Fruit fly (Drosophila melanogaster) whole organism, embryonic: ENCODE measurements around the gene Scgalpha.

ENCODE experiments used
- Awh ChIP-seq: fragments of 200-800 bp; sonication (Bioruptor generic); IDR thresholded peaks from 2 replicates; pipeline ENCODE4, ENCODE4 v1.3.6; 2022; ENCODE audit warnings: missing biosample characterization, missing genetic modification characterization
- Bdp1 ChIP-seq: fragments of 200-800 bp; sonication (Bioruptor generic); optimal IDR thresholded peaks from 3 replicates; lab custom pipeline; 2016; ENCODE audit warnings: missing biosample characterization, missing genetic modification characterization
- C15 ChIP-seq: fragments of 200-800 bp; sonication (Bioruptor generic); IDR thresholded peaks from 3 replicates; pipeline ENCODE4 v1.3.6; 2022; ENCODE audit warnings: missing biosample characterization, missing genetic modification characterization
- CG10209 ChIP-seq: fragments of 200-800 bp; sonication (Bioruptor generic); optimal IDR thresholded peaks from 3 replicates; lab custom pipeline; 2017; ENCODE audit warnings: missing biosample characterization, mild to moderate bottlenecking, missing genetic modification characterization, missing genetic modification reagents
- CG10565 ChIP-seq: fragments of 200-800 bp; sonication (Bioruptor generic); optimal IDR thresholded peaks from 3 replicates; lab custom pipeline; 2016; ENCODE audit warnings: missing biosample characterization, mild to moderate bottlenecking, missing genetic modification characterization
- CG12219 ChIP-seq: fragments of 200-800 bp; sonication (Bioruptor generic); optimal IDR thresholded peaks from 3 replicates; lab custom pipeline; 2018; ENCODE audit warnings: missing biosample characterization, mild to moderate bottlenecking, missing genetic modification characterization
- CG12236 ChIP-seq: fragments of 200-800 bp; sonication (Bioruptor generic); optimal IDR thresholded peaks from 2 replicates; lab custom pipeline; 2016; ENCODE audit warnings: missing biosample characterization, missing genetic modification characterization
- CG13775 ChIP-seq: fragments of 200-800 bp; sonication (Bioruptor generic); optimal IDR thresholded peaks from 3 replicates; lab custom pipeline; 2017; ENCODE audit warnings: missing biosample characterization, mild to moderate bottlenecking, missing genetic modification characterization
- CG15269 ChIP-seq: fragments of 200-800 bp; sonication (Bioruptor generic); optimal IDR thresholded peaks from 2 replicates; lab custom pipeline; 2018; ENCODE audit warnings: missing biosample characterization, mild to moderate bottlenecking, missing genetic modification characterization, moderate library complexity
- CG1529 ChIP-seq: fragments of 200-800 bp; sonication (Bioruptor generic); optimal IDR thresholded peaks from 3 replicates; lab custom pipeline; 2018; ENCODE audit warnings: missing biosample characterization, missing genetic modification characterization
- CG2199 ChIP-seq: fragments of 200-800 bp; sonication (Bioruptor generic); IDR thresholded peaks from 3 replicates; pipeline ENCODE4 v1.3.6; 2022; ENCODE audit warnings: missing biosample characterization, missing genetic modification characterization
- CG2712 ChIP-seq: fragments of 200-800 bp; optimal IDR thresholded peaks from 3 replicates; lab custom pipeline; 2019; ENCODE audit warnings: missing biosample characterization, mild to moderate bottlenecking, missing genetic modification characterization, moderate library complexity
- CG3163 ChIP-seq: fragments of 200-800 bp; sonication (Bioruptor generic); optimal IDR thresholded peaks from 3 replicates; lab custom pipeline; 2016; ENCODE audit warnings: missing biosample characterization, missing genetic modification characterization
- CG33213 ChIP-seq: fragments of 200-800 bp; sonication (Bioruptor generic); optimal IDR thresholded peaks from 3 replicates; lab custom pipeline; 2016; ENCODE audit warnings: missing biosample characterization, missing genetic modification characterization
- CG3838 ChIP-seq: fragments of 200-800 bp; sonication (Bioruptor generic); optimal IDR thresholded peaks from 3 replicates; lab custom pipeline; 2016; ENCODE audit warnings: missing biosample characterization, missing genetic modification characterization
- CG4404 ChIP-seq: fragments of 200-800 bp; sonication (Bioruptor generic); IDR thresholded peaks from 2 replicates; pipeline ENCODE4 v1.3.6; 2022; ENCODE audit warnings: missing biosample characterization, missing genetic modification characterization
- CG7271 ChIP-seq: fragments of 200-800 bp; sonication (Bioruptor generic); optimal IDR thresholded peaks from 2 replicates; lab custom pipeline; 2018; ENCODE audit warnings: missing biosample characterization, mild to moderate bottlenecking, missing genetic modification characterization, moderate library complexity
- CG7839 ChIP-seq: fragments of 200-800 bp; sonication (Bioruptor generic); optimal IDR thresholded peaks from 3 replicates; lab custom pipeline; 2018; ENCODE audit warnings: missing biosample characterization, mild to moderate bottlenecking, missing genetic modification characterization, moderate library complexity
- CG8765 ChIP-seq: fragments of 200-800 bp; sonication (Bioruptor generic); IDR thresholded peaks from 2 replicates; pipeline ENCODE4 v1.3.6; 2022; ENCODE audit warnings: missing biosample characterization, missing genetic modification characterization
- CG9609 ChIP-seq: fragments of 200-800 bp; sonication (Bioruptor generic); optimal IDR thresholded peaks from 3 replicates; lab custom pipeline; 2016; ENCODE audit warnings: missing biosample characterization, missing genetic modification characterization
- CG9876 ChIP-seq: fragments of 200-800 bp; sonication (Bioruptor generic); optimal IDR thresholded peaks from 2 replicates; lab custom pipeline; 2016; ENCODE audit warnings: missing biosample characterization, missing genetic modification characterization
- D19B ChIP-seq: fragments of 200-800 bp; sonication (Bioruptor generic); optimal IDR thresholded peaks from 2 replicates; lab custom pipeline; 2017; ENCODE audit warnings: missing biosample characterization, mild to moderate bottlenecking, missing genetic modification characterization
- Doc3 ChIP-seq: fragments of 200-800 bp; sonication (Bioruptor generic); IDR thresholded peaks from 3 replicates; pipeline ENCODE4 v1.3.6; 2022; ENCODE audit warnings: missing biosample characterization, missing genetic modification characterization; ENCODE audit not compliant: partially characterized antibody
- E2f2 ChIP-seq: fragments of 200-800 bp; sonication (Bioruptor generic); IDR thresholded peaks from 2 replicates; pipeline ENCODE4 v1.3.6; 2022; ENCODE audit warnings: missing biosample characterization, missing genetic modification characterization
- Hmx ChIP-seq: fragments of 200-800 bp; sonication (Bioruptor generic); optimal IDR thresholded peaks from 2 replicates; lab custom pipeline; 2016; ENCODE audit warnings: missing biosample characterization, missing genetic modification characterization
- Hr39 ChIP-seq: fragments of >200 bp; optimal IDR thresholded peaks from 2 replicates; lab custom pipeline; 2017
- NK7.1 ChIP-seq: fragments of 200-800 bp; sonication (Bioruptor generic); optimal IDR thresholded peaks from 3 replicates; lab custom pipeline; 2016; ENCODE audit warnings: missing biosample characterization, missing genetic modification characterization
- Opbp ChIP-seq: fragments of 200-800 bp; sonication (Bioruptor generic); IDR thresholded peaks from 3 replicates; pipeline ENCODE4 v1.3.6; 2022; ENCODE audit warnings: missing biosample characterization, missing genetic modification characterization; ENCODE audit not compliant: partially characterized antibody
- Sry-δ ChIP-seq: fragments of 200-800 bp; sonication (Bioruptor generic); optimal IDR thresholded peaks from 2 replicates; lab custom pipeline; 2016; ENCODE audit warnings: missing biosample characterization, missing genetic modification characterization
- TFAM ChIP-seq: fragments of 200-800 bp; sonication (Bioruptor generic); optimal IDR thresholded peaks from 2 replicates; lab custom pipeline; 2017; ENCODE audit warnings: missing biosample characterization, missing genetic modification characterization, inconsistent platforms
- caup ChIP-seq: fragments of 200-800 bp; sonication (Bioruptor generic); optimal IDR thresholded peaks from 3 replicates; lab custom pipeline; 2017; ENCODE audit warnings: missing biosample characterization, mild to moderate bottlenecking, missing genetic modification characterization, moderate library complexity; ENCODE audit not compliant: severe bottlenecking
- fu2 ChIP-seq: fragments of 200-800 bp; sonication (Bioruptor generic); optimal IDR thresholded peaks from 2 replicates; lab custom pipeline; 2016; ENCODE audit warnings: missing biosample characterization, missing genetic modification characterization
- ham ChIP-seq: fragments of 200-800 bp; sonication (Bioruptor generic); IDR thresholded peaks from 2 replicates; pipeline ENCODE4 v1.3.6; 2022; ENCODE audit warnings: missing biosample characterization, missing genetic modification characterization
- jigr1 ChIP-seq: fragments of 200-800 bp; sonication (Bioruptor generic); IDR thresholded peaks from 3 replicates; pipeline ENCODE4 v1.3.6; 2022; ENCODE audit warnings: missing biosample characterization, missing genetic modification characterization
- lab ChIP-seq: fragments of 200-800 bp; sonication (Bioruptor generic); optimal IDR thresholded peaks from 3 replicates; lab custom pipeline; 2017; ENCODE audit warnings: missing biosample characterization, missing genetic modification characterization, mild to moderate bottlenecking, moderate library complexity, missing genetic modification reagents
- lov ChIP-seq, 2 experiments: fragments of 200-800 bp in 1 of 2; fragments of >200 bp in 1 of 2; sonication (Bioruptor generic) in 1 of 2; IDR thresholded peaks in 1 of 2; optimal IDR thresholded peaks in 1 of 2; 2 replicates in 1 of 2; 3 replicates in 1 of 2; pipeline versions ENCODE4 v1.3.6 to Lab custom; 2017 to 2022; ENCODE audit warnings: missing biosample characterization in 1 of 2, missing genetic modification characterization in 1 of 2
- nerfin-2 ChIP-seq: fragments of 200-800 bp; sonication (Bioruptor generic); IDR thresholded peaks from 2 replicates; pipeline ENCODE4 v1.3.6; 2022; ENCODE audit warnings: missing biosample characterization, missing genetic modification characterization; ENCODE audit not compliant: partially characterized antibody
- nom ChIP-seq: fragments of 200-800 bp; sonication (Bioruptor generic); optimal IDR thresholded peaks from 2 replicates; lab custom pipeline; 2017; ENCODE audit warnings: missing biosample characterization, missing genetic modification characterization, mild to moderate bottlenecking, moderate library complexity, missing genetic modification reagents
- pb ChIP-seq: fragments of 200-800 bp; sonication (Bioruptor generic); optimal IDR thresholded peaks from 3 replicates; lab custom pipeline; 2016; ENCODE audit warnings: missing biosample characterization, missing genetic modification characterization
- pho ChIP-seq: fragments of 200-800 bp; sonication (Bioruptor generic); optimal IDR thresholded peaks from 2 replicates; lab custom pipeline; 2016; ENCODE audit warnings: missing biosample characterization, missing genetic modification characterization
- pum ChIP-seq: fragments of 200-800 bp; sonication (Bioruptor generic); optimal IDR thresholded peaks from 2 replicates; lab custom pipeline; 2016; ENCODE audit warnings: missing biosample characterization, missing genetic modification characterization
- salm ChIP-seq: fragments of 200-800 bp; sonication (Bioruptor generic); optimal IDR thresholded peaks from 2 replicates; lab custom pipeline; 2018; ENCODE audit warnings: missing biosample characterization, mild to moderate bottlenecking, missing genetic modification characterization
- seq ChIP-seq: fragments of 200-800 bp; sonication (Bioruptor generic); IDR thresholded peaks from 2 replicates; pipeline ENCODE4 v1.3.6; 2022; ENCODE audit warnings: missing biosample characterization, missing genetic modification characterization
- sr ChIP-seq: fragments of 200-800 bp; sonication (Bioruptor generic); IDR thresholded peaks from 3 replicates; pipeline ENCODE4 v1.3.6; 2022; ENCODE audit warnings: missing biosample characterization, missing genetic modification characterization
- ssp ChIP-seq: fragments of 200-800 bp; sonication (Bioruptor generic); IDR thresholded peaks from 2 replicates; pipeline ENCODE4 v1.3.6; 2022; ENCODE audit warnings: missing biosample characterization, missing genetic modification characterization
- tll ChIP-seq, 2 experiments: fragments of 200-800 bp in 1 of 2; fragments of >200 bp in 1 of 2; sonication (Bioruptor generic) in 1 of 2; optimal IDR thresholded peaks; 2 replicates each; lab custom pipeline; 2017 to 2019; ENCODE audit warnings: missing biosample characterization in 2 of 2, missing genetic modification characterization in 2 of 2, mild to moderate bottlenecking in 1 of 2, moderate library complexity in 1 of 2
- ttk ChIP-seq: fragments of 200-800 bp; sonication (Bioruptor generic); IDR thresholded peaks from 2 replicates; pipeline ENCODE4 v2.1.2; 2022; ENCODE audit warnings: missing biosample characterization, missing genetic modification characterization
- zen2 ChIP-seq: fragments of 200-800 bp; sonication (Bioruptor generic); IDR thresholded peaks from 3 replicates; pipeline ENCODE4 v1.3.6; 2022; ENCODE audit warnings: missing biosample characterization, missing genetic modification characterization; ENCODE audit not compliant: partially characterized antibody
- zfh1 ChIP-seq: fragments of 200-800 bp; sonication (Bioruptor generic); IDR thresholded peaks from 3 replicates; pipeline ENCODE4 v1.3.6; 2022; ENCODE audit warnings: missing biosample characterization, missing genetic modification characterization

Scgalpha gene

dm6 chr2L:8277561-8278201 is 25.5 kb upstream of the Scgalpha start (continued):
- TF ChIP-seq zen2 (GFP tag; lab: Robert Waterston, UW), result no peak
- TF ChIP-seq E2f2 (GFP tag; lab: Robert Waterston, UW), result peak; percentile 89
- peak; percentile 92 for TF ChIP-seq C15 (GFP tag; lab: Robert Waterston, UW)
- TF ChIP-seq CG8765, result peak; percentile 96
- TF ChIP-seq CG33213 (GFP tag; lab: Kevin White, UChicago), result peak; percentile 89
- TF ChIP-seq Awh (GFP tag; lab: Robert Waterston, UW), result peak; percentile 99
- TF ChIP-seq CG1529 (GFP tag; lab: Kevin White, UChicago), result peak; percentile 98
- peak; percentile 95 for TF ChIP-seq CG3838 (GFP tag; lab: Kevin White, UChicago)
- peak; percentile 95 for TF ChIP-seq jigr1
- peak; percentile 58 for TF ChIP-seq CG9876 (GFP tag; lab: Kevin White, UChicago)
- peak; percentile 99 for TF ChIP-seq CG2199
- TF ChIP-seq seq, result peak; percentile 98
- peak; percentile 61 for TF ChIP-seq pb
- peak; percentile 97 for TF ChIP-seq nom
- peak; percentile 0 for TF ChIP-seq pum (GFP tag; lab: Kevin White, UChicago)
- TF ChIP-seq CG13775 (GFP tag; lab: Kevin White, UChicago), result peak; percentile 97
- TF ChIP-seq lov (optimal IDR thresholded peaks at IDR 0.05; lab: Kevin White, UChicago), result no peak
- peak; percentile 99 for TF ChIP-seq lov (GFP tag; IDR thresholded peaks at IDR 0.05; lab: Robert Waterston, UW)
- peak; percentile 53 for TF ChIP-seq TFAM (GFP tag; lab: Kevin White, UChicago)
- TF ChIP-seq CG2712 (tag; lab: Kevin White, UChicago), result peak; percentile 98
- TF ChIP-seq zfh1 (GFP tag; lab: Robert Waterston, UW), result peak; percentile 99
- peak; percentile 99 for TF ChIP-seq CG15269 (tag; lab: Kevin White, UChicago)
- peak; percentile 77 for TF ChIP-seq D19B (GFP tag; lab: Kevin White, UChicago)
- peak; percentile 89 for TF ChIP-seq NK7.1
- peak; percentile 91 for TF ChIP-seq CG10565
- peak; percentile 87 for TF ChIP-seq Bdp1
- peak; percentile 72 for TF ChIP-seq fu2 (GFP tag; lab: Kevin White, UChicago)
- peak; percentile 95 for TF ChIP-seq ssp (GFP tag; lab: Robert Waterston, UW)
- 0 out of 3 replicates have a peak, but pooled peaks have one; percentile 44 for TF ChIP-seq Opbp (GFP tag; lab: Robert Waterston, UW)
- TF ChIP-seq Doc3 (GFP tag; lab: Robert Waterston, UW), result no peak
- TF ChIP-seq CG3163 (GFP tag; lab: Kevin White, UChicago), result peak; percentile 91
- TF ChIP-seq caup, result peak; percentile 94
- no peak for TF ChIP-seq Hr39 (lab: Kevin White, UChicago)
- peak; percentile 97 for TF ChIP-seq salm (tag; lab: Kevin White, UChicago)
- TF ChIP-seq ttk (GFP tag; lab: Robert Waterston, UW), result peak; percentile 99
- TF ChIP-seq sr, result peak; percentile 95
- TF ChIP-seq tll (GFP tag; optimal IDR thresholded peaks at IDR 0.05; lab: Kevin White, UChicago), result peak in 1 of 2 experiments; percentile 18
- peak; percentile 83 for TF ChIP-seq ham (GFP tag; lab: Robert Waterston, UW)
- TF ChIP-seq lab (GFP tag; lab: Kevin White, UChicago), result peak; percentile 98
- TF ChIP-seq Sry-δ, result peak; percentile 46
- peak; percentile 85 for TF ChIP-seq CG12236 (GFP tag; lab: Kevin White, UChicago)
- no peak for TF ChIP-seq Hmx (GFP tag; lab: Kevin White, UChicago)
- TF ChIP-seq CG4404, result peak; percentile 98
- peak; percentile 82 for TF ChIP-seq pho
- peak; percentile 94 for TF ChIP-seq CG12219 (GFP tag; lab: Kevin White, UChicago)
- peak; percentile 98 for TF ChIP-seq CG7839 (tag; lab: Kevin White, UChicago)
- TF ChIP-seq CG9609, result peak; percentile 72
- peak; percentile 92 for TF ChIP-seq CG7271 (tag; lab: Kevin White, UChicago)
- TF ChIP-seq nerfin-2 (GFP tag; lab: Robert Waterston, UW), result no peak
- peak; percentile 97 for TF ChIP-seq CG10209
